Fruit fly (Drosophila melanogaster): ENCODE measurements around the gene Mettl14.

The Mettl14 gene

DNA sequence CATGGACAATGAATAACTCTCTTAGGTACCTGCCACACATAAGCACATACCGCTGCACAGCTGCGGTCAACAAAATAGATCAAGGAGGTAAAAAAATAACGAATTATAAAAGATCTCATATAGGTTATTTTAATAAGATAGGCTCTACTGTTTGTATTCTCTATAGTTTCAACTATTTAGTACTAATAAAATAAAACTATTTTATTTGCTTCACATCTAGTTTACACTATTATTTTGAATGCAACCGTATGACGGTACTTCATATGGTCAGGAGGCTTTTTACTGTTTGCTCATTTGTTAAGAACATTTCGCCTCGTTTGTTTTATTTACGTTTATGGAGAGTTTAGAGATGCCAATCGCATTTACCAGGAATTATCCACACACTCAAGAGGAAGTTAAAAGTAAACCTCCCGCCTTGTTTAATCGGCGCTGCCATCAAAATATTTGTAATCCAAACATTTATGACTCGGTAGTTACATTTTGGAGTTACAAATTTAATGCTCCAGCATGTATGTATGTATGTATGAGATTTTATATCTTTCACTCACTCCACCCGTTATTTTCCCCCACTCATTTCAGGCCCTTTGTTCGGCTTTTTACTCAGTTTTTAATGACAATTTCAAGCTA is 33.2 kb upstream of the Mettl14 start (continued):
- peak; percentile 42 for TF ChIP-seq CG6854 (GFP tag; optimal IDR thresholded peaks at IDR 0.05)
- peak; percentile 18 for TF ChIP-seq Max (GFP tag; optimal IDR thresholded peaks at IDR 0.05)
- no peak for TF ChIP-seq CG33213 (GFP tag; optimal IDR thresholded peaks at IDR 0.05)
- peak; percentile 22 for TF ChIP-seq CG3281 (GFP tag; optimal IDR thresholded peaks at IDR 0.05)
- TF ChIP-seq Six4 (GFP tag; optimal IDR thresholded peaks at IDR 0.05): peak; percentile 64
- TF ChIP-seq ranshi (GFP tag; IDR thresholded peaks at IDR 0.05): peak; percentile 53; the same call in 1 of the 2 replicates
- TF ChIP-seq CG10431 (GFP tag; optimal IDR thresholded peaks at IDR 0.05): no peak
- TF ChIP-seq Ets65A (GFP tag): peak; percentile 3
- TF ChIP-seq CG11247 (GFP tag; IDR thresholded peaks at IDR 0.05): 0 out of 2 replicates have a peak, but pooled peaks have one; percentile 33
- TF ChIP-seq CG33557 (GFP tag; optimal IDR thresholded peaks at IDR 0.05): peak; percentile 64
- 0 out of 3 replicates have a peak, but pooled peaks have one; percentile 41 for TF ChIP-seq CG34422 (GFP tag; IDR thresholded peaks at IDR 0.05)
- TF ChIP-seq z (GFP tag; IDR thresholded peaks at IDR 0.05): peak; percentile 53; the same call in 1 of the 3 replicates
- TF ChIP-seq gce (GFP tag; IDR thresholded peaks at IDR 0.05): no peak
- TF ChIP-seq CG2678 (tag; optimal IDR thresholded peaks at IDR 0.05): peak; percentile 75
- no peak for TF ChIP-seq cad (GFP tag; optimal IDR thresholded peaks at IDR 0.05)
- peak; percentile 26 for TF ChIP-seq CG30431 (GFP tag; optimal IDR thresholded peaks at IDR 0.05)
- no peak for TF ChIP-seq CG10565 (GFP tag; optimal IDR thresholded peaks at IDR 0.05)
- peak; percentile 44 for TF ChIP-seq Hr3 (GFP tag; optimal IDR thresholded peaks at IDR 0.05)
- TF ChIP-seq psq (GFP tag; optimal IDR thresholded peaks at IDR 0.05): no peak
- no peak for TF ChIP-seq nerfin-2 (GFP tag; IDR thresholded peaks at IDR 0.05; ENCODE audit: partially characterized antibody)
- TF ChIP-seq CG9609 (GFP tag; optimal IDR thresholded peaks at IDR 0.05): no peak
- TF ChIP-seq Rx (GFP tag; IDR thresholded peaks at IDR 0.05): no peak
- TF ChIP-seq ERR (GFP tag; optimal IDR thresholded peaks at IDR 0.05): no peak
- peak; percentile 68 for TF ChIP-seq CG4404 (GFP tag; IDR thresholded peaks at IDR 0.05)
- TF ChIP-seq CG14710 (tag; optimal IDR thresholded peaks at IDR 0.05): peak; percentile 79
- peak; percentile 49 for TF ChIP-seq CG9437 (GFP tag; optimal IDR thresholded peaks at IDR 0.05)
- peak; percentile 26; the same call in 1 of the 3 replicates for TF ChIP-seq CG2889 (GFP tag; IDR thresholded peaks at IDR 0.05)
- TF ChIP-seq CG17568 (GFP tag; optimal IDR thresholded peaks at IDR 0.05): peak; percentile 58
- peak; percentile 63 for TF ChIP-seq CG1233 (GFP tag; optimal IDR thresholded peaks at IDR 0.05)
- no peak; the same call in 2 of the 3 replicates for TF ChIP-seq B-H1 (GFP tag; IDR thresholded peaks at IDR 0.05)
- peak; percentile 17 for TF ChIP-seq CG18764 (GFP tag; optimal IDR thresholded peaks at IDR 0.05)
- TF ChIP-seq mirr (GFP tag; optimal IDR thresholded peaks at IDR 0.05): no peak
- peak; percentile 67 for TF ChIP-seq CoRest (tag; optimal IDR thresholded peaks at IDR 0.05)
- TF ChIP-seq ind (GFP tag; optimal IDR thresholded peaks at IDR 0.05): peak; percentile 39
- TF ChIP-seq CG1603 (tag; optimal IDR thresholded peaks at IDR 0.05): no peak
- TF ChIP-seq CG7372 (GFP tag; IDR thresholded peaks at IDR 0.05): peak; percentile 16; the same call in 1 of the 2 replicates
- TF ChIP-seq dmrt11E (tag; optimal IDR thresholded peaks at IDR 0.05): peak; percentile 88
- no peak for TF ChIP-seq tx (GFP tag; optimal IDR thresholded peaks at IDR 0.05)
- no peak for TF ChIP-seq CG3838 (GFP tag; optimal IDR thresholded peaks at IDR 0.05)
- TF ChIP-seq CG6689 (GFP tag; IDR thresholded peaks at IDR 0.05): peak; percentile 60
- no peak for TF ChIP-seq zfh2 (GFP tag; optimal IDR thresholded peaks at IDR 0.05)
- TF ChIP-seq dmrt99B (tag; optimal IDR thresholded peaks at IDR 0.05): peak; percentile 79
- peak in 1 of 2 experiments; percentile 17 for TF ChIP-seq Hr78 (GFP tag; optimal IDR thresholded peaks at IDR 0.05)
- TF ChIP-seq CG12744 (GFP tag; optimal IDR thresholded peaks at IDR 0.05): peak; percentile 38
- peak; percentile 77 for TF ChIP-seq Drgx (GFP tag; IDR thresholded peaks at IDR 0.05)
- TF ChIP-seq nom (GFP tag; optimal IDR thresholded peaks at IDR 0.05): peak; percentile 15
- TF ChIP-seq Sox102F (GFP tag; optimal IDR thresholded peaks at IDR 0.05): peak; percentile 76
- TF ChIP-seq Fer3 (tag; optimal IDR thresholded peaks at IDR 0.05): peak; percentile 54
- TF ChIP-seq Taf1 (GFP tag; IDR thresholded peaks at IDR 0.05): no peak
- TF ChIP-seq yki (optimal IDR thresholded peaks at IDR 0.05): no peak
